Worm (Caenorhabditis elegans) whole organism, midembryonic: ENCODE measurements around the gene sri-36.
"Not testable (repeated sequence)": the region's sequence is repeated elsewhere in the genome, so short reads cannot be mapped to it uniquely, and the experiment has no call there.

ENCODE experiments used
- T22C8.4 ChIP-seq: fragments of 200-800 bp; sonication (Bioruptor generic); IDR thresholded peaks from 2 replicates; pipeline ENCODE4 v1.3.6; 2022; ENCODE audit warnings: missing genetic modification characterization, missing compliant biosample characterization
- cog-1 ChIP-seq: sonication (generic microtip); optimal IDR thresholded peaks from 2 replicates; lab custom pipeline; 2016; ENCODE audit warnings: missing genetic modification characterization, missing compliant biosample characterization
- flt-1 ChIP-seq: fragments of 200-800 bp; sonication (Bioruptor generic); IDR thresholded peaks from 2 replicates; pipeline ENCODE4 v1.3.6; 2022; ENCODE audit warnings: missing genetic modification characterization, missing compliant biosample characterization
- klf-2 ChIP-seq: fragments of 200-800 bp; sonication (Bioruptor generic); conservative IDR thresholded peaks from 2 replicates; pipeline ENCODE4 v1.3.6; 2022; ENCODE audit warnings: missing genetic modification reagents, missing genetic modification characterization, missing compliant biosample characterization
- med-1 ChIP-seq: sonication (generic microtip); optimal IDR thresholded peaks from 2 replicates; lab custom pipeline; 2017; ENCODE audit warnings: missing genetic modification characterization, mild to moderate bottlenecking, missing compliant biosample characterization, antibody characterized with exemption, missing genetic modification reagents; ENCODE audit not compliant: insufficient read depth
- ref-1 ChIP-seq: fragments of 200-800 bp; sonication (Bioruptor generic); conservative IDR thresholded peaks from 2 replicates; pipeline ENCODE4 v1.3.6; 2022; ENCODE audit warnings: missing genetic modification reagents, missing genetic modification characterization, missing compliant biosample characterization
- tab-1 ChIP-seq: fragments of 200-800 bp; sonication (Bioruptor generic); IDR thresholded peaks from 2 replicates; pipeline ENCODE4 v1.3.6; 2022; ENCODE audit warnings: missing genetic modification characterization, missing compliant biosample characterization
- ztf-23 ChIP-seq: fragments of 200-800 bp; sonication (Bioruptor generic); IDR thresholded peaks from 2 replicates; pipeline ENCODE4 v1.3.6; 2022; ENCODE audit warnings: missing genetic modification reagents, missing genetic modification characterization, missing compliant biosample characterization
- ztf-29 ChIP-seq: fragments of 200-800 bp; sonication (Bioruptor generic); IDR thresholded peaks from 2 replicates; pipeline ENCODE4 v1.3.6; 2022; ENCODE audit warnings: missing genetic modification reagents, missing genetic modification characterization, missing compliant biosample characterization

DNA sequence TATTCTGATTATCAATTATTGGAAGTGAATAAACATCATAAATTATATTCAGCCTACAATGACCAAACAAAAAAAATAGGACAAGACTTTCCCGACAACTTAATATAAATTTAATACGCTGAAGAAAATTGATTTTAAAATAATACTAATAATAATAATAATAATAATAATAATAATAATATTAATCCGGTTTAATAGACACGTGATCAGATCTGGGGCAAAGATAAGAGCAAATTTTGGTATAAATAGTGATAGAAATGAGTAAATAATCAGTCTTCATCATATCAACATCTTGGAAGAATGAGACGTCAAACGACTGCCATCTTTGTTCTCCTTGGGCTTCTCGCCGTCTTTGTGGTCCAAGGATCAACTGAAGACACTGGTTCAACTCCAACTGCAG is 33.8 kb upstream of the sri-36 start, which contains the start of gene msrp-6:
- TF ChIP-seq flt-1 (GFP tag; lab: Robert Waterston, UW); T22C8.4 (GFP tag; lab: Robert Waterston, UW); ztf-29 (GFP tag; lab: Robert Waterston, UW); klf-2 (GFP tag; lab: Robert Waterston, UW); cog-1 (tag; lab: Kevin White, UChicago); tab-1 (GFP tag; lab: Robert Waterston, UW); med-1 (GFP tag; lab: Kevin White, UChicago); ref-1 (GFP tag; lab: Robert Waterston, UW); ztf-23 (GFP tag; lab: Robert Waterston, UW): not testable (repeated sequence)
